Worm (Caenorhabditis elegans) whole organism, young adult: ENCODE results near the gene K08F4.5.

Experiments
- F39B2.1 ChIP-seq: fragments of 200-800 bp; sonication (Bioruptor generic); IDR thresholded peaks from 2 replicates; pipeline ENCODE4 v1.3.6; 2022; ENCODE audit warnings: missing genetic modification reagents, missing genetic modification characterization, missing compliant biosample characterization
- hlh-12 ChIP-seq: sonication (generic microtip); optimal IDR thresholded peaks from 2 replicates; lab custom pipeline; 2016; ENCODE audit warnings: missing genetic modification characterization, missing compliant biosample characterization
- lin-40 ChIP-seq: sonication (generic microtip); optimal IDR thresholded peaks from 2 replicates; lab custom pipeline; 2016; ENCODE audit warnings: missing genetic modification characterization, mild to moderate bottlenecking, missing compliant biosample characterization, missing genotype, missing genetic modification reagents

DNA sequence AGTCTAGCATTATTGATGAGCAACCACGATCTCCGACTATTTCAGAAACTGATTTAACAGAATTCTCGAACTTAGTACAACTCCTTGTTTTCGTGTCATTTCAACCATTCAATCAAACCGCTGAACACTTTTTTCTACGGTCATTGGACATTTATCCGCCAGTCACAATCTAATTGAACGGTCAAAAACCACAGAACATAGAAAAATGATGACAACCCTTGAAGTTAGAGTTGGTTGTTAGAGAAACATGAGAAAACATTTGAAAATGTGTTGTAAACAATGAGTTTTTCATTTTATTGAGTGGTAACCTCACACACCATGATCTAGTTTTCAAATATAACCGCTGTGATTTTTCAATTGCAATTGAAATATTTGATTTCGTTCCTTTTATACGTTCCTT, 8.8 kb upstream of the K08F4.5 start:
- TF ChIP-seq hlh-12 (no peak), lin-40 (tag; lab: Kevin White, UChicago) (no peak), F39B2.1 (GFP tag; lab: Robert Waterston, UW) (no peak)
